Worm (Caenorhabditis elegans): ENCODE results near the gene R10E4.3.

Gene R10E4.3

ce11 chrIII:4280215-4281173, 6.8 kb downstream of the R10E4.3 start, which contains the start of gene sup-26:
Gene sup-26, minus strand, starts transcription at chrIII:4280224.
- TF ChIP-seq unc-39 (tag; optimal IDR thresholded peaks at IDR 0.05) (no peak), M03D4.4 (tag; optimal IDR thresholded peaks at IDR 0.05) (peak; percentile 73), mep-1 (tag; optimal IDR thresholded peaks at IDR 0.05) (peak; percentile 10), lsy-2 (tag; optimal IDR thresholded peaks at IDR 0.05) (peak; percentile 25), ceh-83 (GFP tag; optimal IDR thresholded peaks at IDR 0.05) (no peak), mls-2 (tag; optimal IDR thresholded peaks at IDR 0.05) (peak; percentile 36), sptf-1 (tag; optimal IDR thresholded peaks at IDR 0.05) (peak; percentile 45), ham-2 (GFP tag; optimal IDR thresholded peaks at IDR 0.05) (peak; percentile 58), elt-1 (tag; optimal IDR thresholded peaks at IDR 0.05; ENCODE audit: borderline replicate concordance, insufficient read depth) (no peak), ceh-39 (tag; optimal IDR thresholded peaks at IDR 0.05) (peak; percentile 8), cnd-1 (tag; optimal IDR thresholded peaks at IDR 0.05) (peak; percentile 49), unc-62 (GFP tag; optimal IDR thresholded peaks at IDR 0.05) (peak; percentile 67), lin-13 (tag; optimal IDR thresholded peaks at IDR 0.05) (peak; percentile 13), pha-4 (tag; optimal IDR thresholded peaks at IDR 0.05) (no peak), hlh-1 (tag; optimal IDR thresholded peaks at IDR 0.05) (peak; percentile 62), drap-1 (GFP tag; optimal IDR thresholded peaks at IDR 0.05) (peak; percentile 35), unc-120 (tag; optimal IDR thresholded peaks at IDR 0.05; ENCODE audit: poor library complexity, severe bottlenecking) (peak; percentile 68)

ce11 chrIII:4278203-4278602, 9.1 kb downstream of the R10E4.3 start:
- TF ChIP-seq mab-5 (tag; optimal IDR thresholded peaks at IDR 0.05) (no peak), blmp-1 (tag; optimal IDR thresholded peaks at IDR 0.05) (no peak), zip-8 (tag; optimal IDR thresholded peaks at IDR 0.05) (no peak), ceh-43 (GFP tag; optimal IDR thresholded peaks at IDR 0.05) (no peak), lin-32 (GFP tag; optimal IDR thresholded peaks at IDR 0.05) (no peak), nhr-237 (tag; optimal IDR thresholded peaks at IDR 0.05) (no peak), elt-1 (tag; optimal IDR thresholded peaks at IDR 0.05; ENCODE audit: borderline replicate concordance, insufficient read depth) (no peak), elt-3 (tag; optimal IDR thresholded peaks at IDR 0.05) (no peak), M03D4.4 (tag; optimal IDR thresholded peaks at IDR 0.05) (no peak), sem-2 (GFP tag; optimal IDR thresholded peaks at IDR 0.05) (no peak), ztf-11 (tag; optimal IDR thresholded peaks at IDR 0.05) (no peak), lin-13 (tag; optimal IDR thresholded peaks at IDR 0.05) (no peak), bed-3 (GFP tag; optimal IDR thresholded peaks at IDR 0.05) (no peak), cnd-1 (tag; optimal IDR thresholded peaks at IDR 0.05) (no peak), nhr-76 (tag; optimal IDR thresholded peaks at IDR 0.05) (no peak)

ce11 chrIII:4277762-4278161, 9.5 kb downstream of the R10E4.3 start:
- TF ChIP-seq ztf-11 (tag; optimal IDR thresholded peaks at IDR 0.05) (no peak), M03D4.4 (tag; optimal IDR thresholded peaks at IDR 0.05) (peak; percentile 44)

- TF ChIP-seq ceh-83 (GFP tag; optimal IDR thresholded peaks at IDR 0.05) (peak; percentile 71), flh-1 (GFP tag; optimal IDR thresholded peaks at IDR 0.05) (no peak)
Measured at ce11 chrIII:4276277-4276676, 11.0 kb downstream of the R10E4.3 start.

ce11 chrIII:4275704-4276103, 11.6 kb downstream of the R10E4.3 start:
- no peak for TF ChIP-seq lin-13 (tag; optimal IDR thresholded peaks at IDR 0.05)
- TF ChIP-seq ceh-83 (GFP tag; optimal IDR thresholded peaks at IDR 0.05) = no peak
- TF ChIP-seq ceh-39 (tag; optimal IDR thresholded peaks at IDR 0.05) = no peak
- TF ChIP-seq nhr-12 (tag; optimal IDR thresholded peaks at IDR 0.05) = no peak
- no peak for TF ChIP-seq nhr-28 (tag; optimal IDR thresholded peaks at IDR 0.05)
- TF ChIP-seq cnd-1 (tag; optimal IDR thresholded peaks at IDR 0.05) = no peak
- TF ChIP-seq bed-3 (GFP tag; optimal IDR thresholded peaks at IDR 0.05) = no peak
- TF ChIP-seq nhr-76 (tag; optimal IDR thresholded peaks at IDR 0.05) = no peak
- TF ChIP-seq mep-1 (tag; optimal IDR thresholded peaks at IDR 0.05) = no peak
- TF ChIP-seq zip-8 (tag; optimal IDR thresholded peaks at IDR 0.05) = no peak
- no peak for TF ChIP-seq tbx-8 (GFP tag; optimal IDR thresholded peaks at IDR 0.05)
- TF ChIP-seq M03D4.4 (tag; optimal IDR thresholded peaks at IDR 0.05) = no peak
- TF ChIP-seq lin-32 (GFP tag; optimal IDR thresholded peaks at IDR 0.05) = no peak

All from whole organism, mixed stage, embryonic.